Fruit fly (Drosophila melanogaster) whole organism, embryonic: ENCODE results near the gene CG7362.

Source experiments
- Aef1 ChIP-seq: fragments of 200-800 bp; sonication (Bioruptor generic); IDR thresholded peaks from 3 replicates; pipeline ENCODE4 v1.3.6; 2022; ENCODE audit warnings: missing biosample characterization, missing genetic modification characterization
- Atf-2 ChIP-seq: fragments of 200-800 bp; sonication (Bioruptor generic); optimal IDR thresholded peaks from 2 replicates; lab custom pipeline; 2016; ENCODE audit warnings: missing biosample characterization, missing genetic modification characterization
- Bteb2 ChIP-seq: fragments of 200-800 bp; sonication (Bioruptor generic); optimal IDR thresholded peaks from 2 replicates; lab custom pipeline; 2016; ENCODE audit warnings: missing biosample characterization, missing genetic modification characterization
- CG1024 ChIP-seq: fragments of 200-800 bp; sonication (Bioruptor generic); IDR thresholded peaks from 2 replicates; pipeline ENCODE4 v1.3.6; 2022; ENCODE audit warnings: missing biosample characterization, missing genetic modification characterization
- CG10267 ChIP-seq: fragments of 200-800 bp; sonication (Bioruptor generic); optimal IDR thresholded peaks from 2 replicates; lab custom pipeline; 2018; ENCODE audit warnings: missing biosample characterization, mild to moderate bottlenecking, missing genetic modification characterization, moderate library complexity
- CG10366 ChIP-seq: fragments of 200-800 bp; sonication (Bioruptor generic); IDR thresholded peaks from 2 replicates; pipeline ENCODE4 v1.3.6; 2022; ENCODE audit warnings: missing biosample characterization, missing genetic modification characterization
- CG10543 ChIP-seq: fragments of 200-800 bp; sonication (Bioruptor generic); optimal IDR thresholded peaks from 3 replicates; lab custom pipeline; 2017; ENCODE audit warnings: missing biosample characterization, mild to moderate bottlenecking, missing genetic modification characterization, moderate library complexity
- CG12769 ChIP-seq: fragments of 200-800 bp; sonication (Bioruptor generic); optimal IDR thresholded peaks from 2 replicates; lab custom pipeline; 2019; ENCODE audit warnings: missing biosample characterization, mild to moderate bottlenecking, missing genetic modification characterization, moderate library complexity
- CG13894 ChIP-seq: fragments of 200-800 bp; sonication (Bioruptor generic); optimal IDR thresholded peaks from 3 replicates; lab custom pipeline; 2018; ENCODE audit warnings: missing biosample characterization, mild to moderate bottlenecking, missing genetic modification characterization, moderate library complexity
- CG14050 ChIP-seq: fragments of 200-800 bp; sonication (Bioruptor generic); IDR thresholded peaks from 3 replicates; pipeline ENCODE4 v1.3.6; 2022; ENCODE audit warnings: missing biosample characterization, missing genetic modification characterization
- CG15601 ChIP-seq: fragments of 200-800 bp; sonication (Bioruptor generic); optimal IDR thresholded peaks from 3 replicates; lab custom pipeline; 2019; ENCODE audit warnings: missing biosample characterization, mild to moderate bottlenecking, missing genetic modification characterization, moderate library complexity
- CG17361 ChIP-seq: fragments of 200-800 bp; sonication (Bioruptor generic); IDR thresholded peaks from 3 replicates; pipeline ENCODE4 v1.3.6; 2022; ENCODE audit warnings: missing biosample characterization, missing genetic modification characterization
- CG18011 ChIP-seq: fragments of 200-800 bp; sonication (Bioruptor generic); optimal IDR thresholded peaks from 2 replicates; lab custom pipeline; 2017; ENCODE audit warnings: missing biosample characterization, missing genetic modification characterization, mild to moderate bottlenecking, moderate library complexity, missing genotype
- CG2202 ChIP-seq: fragments of 200-800 bp; sonication (Bioruptor generic); optimal IDR thresholded peaks from 2 replicates; lab custom pipeline; 2018; ENCODE audit warnings: missing biosample characterization, mild to moderate bottlenecking, missing genetic modification characterization
- CG2875 ChIP-seq: fragments of 200-800 bp; sonication (Bioruptor generic); optimal IDR thresholded peaks from 2 replicates; lab custom pipeline; 2017; ENCODE audit warnings: missing biosample characterization, mild to moderate bottlenecking, missing genetic modification characterization, missing genetic modification reagents
- CG32532 ChIP-seq: fragments of 200-800 bp; sonication (Bioruptor generic); IDR thresholded peaks from 2 replicates; pipeline ENCODE4 v1.3.6; 2022; ENCODE audit warnings: missing biosample characterization, missing genetic modification characterization
- CG5180 ChIP-seq: fragments of 200-800 bp; sonication (Bioruptor generic); optimal IDR thresholded peaks from 3 replicates; lab custom pipeline; 2017; ENCODE audit warnings: missing biosample characterization, missing genetic modification characterization, mild to moderate bottlenecking, moderate library complexity, missing genetic modification reagents
- CG6813 ChIP-seq: fragments of 200-800 bp; sonication (Bioruptor generic); optimal IDR thresholded peaks from 2 replicates; lab custom pipeline; 2017; ENCODE audit warnings: missing biosample characterization, missing genetic modification characterization, mild to moderate bottlenecking, moderate library complexity, missing genetic modification reagents
- CG7745 ChIP-seq: fragments of 200-800 bp; sonication (Bioruptor generic); optimal IDR thresholded peaks from 2 replicates; lab custom pipeline; 2018; ENCODE audit warnings: missing biosample characterization, mild to moderate bottlenecking, missing genetic modification characterization, moderate library complexity
- CG9609 ChIP-seq: fragments of 200-800 bp; sonication (Bioruptor generic); optimal IDR thresholded peaks from 3 replicates; lab custom pipeline; 2016; ENCODE audit warnings: missing biosample characterization, missing genetic modification characterization
- CTCF ChIP-seq: fragments of 200-800 bp; sonication (Bioruptor generic); optimal IDR thresholded peaks from 2 replicates; lab custom pipeline; 2017; ENCODE audit warnings: missing biosample characterization, mild to moderate bottlenecking, missing genetic modification characterization, moderate library complexity
- Dbx ChIP-seq: fragments of 200-800 bp; sonication (Bioruptor generic); IDR thresholded peaks from 3 replicates; pipeline ENCODE4 v1.3.6; 2022; ENCODE audit warnings: missing biosample characterization, missing genetic modification characterization
- E2f1 ChIP-seq: fragments of 200-800 bp; sonication (Bioruptor generic); IDR thresholded peaks from 2 replicates; pipeline ENCODE4 v1.3.6; 2022; ENCODE audit warnings: missing biosample characterization, missing genetic modification characterization
- E2f2 ChIP-seq: fragments of 200-800 bp; sonication (Bioruptor generic); IDR thresholded peaks from 2 replicates; pipeline ENCODE4 v1.3.6; 2022; ENCODE audit warnings: missing biosample characterization, missing genetic modification characterization
- Elba2 ChIP-seq: fragments of 200-800 bp; sonication (Bioruptor generic); optimal IDR thresholded peaks from 3 replicates; lab custom pipeline; 2016; ENCODE audit warnings: missing biosample characterization, missing genetic modification characterization
- Ets97D ChIP-seq: fragments of 200-800 bp; sonication (Bioruptor generic); optimal IDR thresholded peaks from 3 replicates; lab custom pipeline; 2016; ENCODE audit warnings: missing biosample characterization, missing genetic modification characterization
- Hr39 ChIP-seq: fragments of >200 bp; optimal IDR thresholded peaks from 2 replicates; lab custom pipeline; 2017
- Hr78 ChIP-seq, 2 experiments: fragments of 200-800 bp in 1 of 2; fragments of >200 bp in 1 of 2; sonication (Bioruptor generic) in 1 of 2; optimal IDR thresholded peaks; 2 replicates each; lab custom pipeline; 2017 to 2019; ENCODE audit warnings: missing biosample characterization in 2 of 2, missing genetic modification characterization in 2 of 2, mild to moderate bottlenecking in 1 of 2, moderate library complexity in 1 of 2
- Kr ChIP-seq: fragments of 200-800 bp; sonication (Bioruptor generic); optimal IDR thresholded peaks from 2 replicates; lab custom pipeline; 2017; ENCODE audit warnings: missing biosample characterization, mild to moderate bottlenecking, missing genetic modification characterization
- MESR4 ChIP-seq: fragments of 200-800 bp; sonication (Bioruptor generic); optimal IDR thresholded peaks from 2 replicates; lab custom pipeline; 2018; ENCODE audit warnings: missing biosample characterization, mild to moderate bottlenecking, missing genetic modification characterization, moderate library complexity
- Neu2 ChIP-seq: fragments of 200-800 bp; sonication (Bioruptor generic); optimal IDR thresholded peaks from 3 replicates; lab custom pipeline; 2016; ENCODE audit warnings: missing biosample characterization, missing genetic modification characterization, borderline replicate concordance
- amos ChIP-seq: fragments of 200-800 bp; sonication (Bioruptor generic); IDR thresholded peaks from 2 replicates; pipeline ENCODE4 v1.3.6; 2022; ENCODE audit warnings: missing biosample characterization, missing genetic modification characterization; ENCODE audit not compliant: partially characterized antibody
- ase ChIP-seq: fragments of 200-800 bp; sonication (Bioruptor generic); IDR thresholded peaks from 3 replicates; pipeline ENCODE4 v1.3.6; 2022; ENCODE audit warnings: missing biosample characterization, missing genetic modification characterization
- ash1 ChIP-seq: fragments of 200-800 bp; sonication (Bioruptor generic); optimal IDR thresholded peaks from 2 replicates; lab custom pipeline; 2018; ENCODE audit warnings: missing biosample characterization, mild to moderate bottlenecking, missing genetic modification characterization
- bcd ChIP-seq: fragments of 200-800 bp; sonication (Bioruptor generic); optimal IDR thresholded peaks from 2 replicates; lab custom pipeline; 2017; ENCODE audit warnings: missing biosample characterization, mild to moderate bottlenecking, missing genetic modification characterization
- chm ChIP-seq: fragments of 200-800 bp; sonication (Bioruptor generic); IDR thresholded peaks from 2 replicates; pipeline ENCODE4 v1.3.6; 2022; ENCODE audit warnings: missing biosample characterization, missing genetic modification characterization
- chn ChIP-seq: fragments of 200-800 bp; sonication (Bioruptor generic); optimal IDR thresholded peaks from 2 replicates; lab custom pipeline; 2016; ENCODE audit warnings: missing biosample characterization, missing genetic modification characterization
- dpn ChIP-seq, 2 experiments: fragments of 200-800 bp; sonication (Bioruptor generic); optimal IDR thresholded peaks; 3 replicates each; lab custom pipeline; 2016; ENCODE audit warnings: missing biosample characterization in 2 of 2, missing genetic modification characterization in 2 of 2
- gro ChIP-seq: fragments of 200-800 bp; sonication (Bioruptor generic); optimal IDR thresholded peaks from 2 replicates; lab custom pipeline; 2016; ENCODE audit warnings: missing biosample characterization, missing genetic modification characterization
- gt ChIP-seq: fragments of 200-800 bp; sonication (Bioruptor generic); IDR thresholded peaks from 2 replicates; pipeline ENCODE4 v1.3.6; 2022; ENCODE audit warnings: missing biosample characterization, missing genetic modification characterization
- kay ChIP-seq: fragments of 200-800 bp; sonication (Bioruptor generic); optimal IDR thresholded peaks from 2 replicates; lab custom pipeline; 2016; ENCODE audit warnings: missing biosample characterization, missing genetic modification characterization
- lilli ChIP-seq: fragments of 200-800 bp; sonication (Bioruptor generic); optimal IDR thresholded peaks from 3 replicates; lab custom pipeline; 2016; ENCODE audit warnings: missing biosample characterization, missing genetic modification characterization
- odd ChIP-seq: fragments of 200-800 bp; sonication (Bioruptor generic); optimal IDR thresholded peaks from 2 replicates; lab custom pipeline; 2017; ENCODE audit warnings: missing biosample characterization, mild to moderate bottlenecking, missing genetic modification characterization
- prd ChIP-seq, 3 experiments: fragments of >200 bp in 2 of 3; fragments of 200-800 bp in 1 of 3; sonication (Bioruptor generic) in 1 of 3; optimal IDR thresholded peaks in 2 of 3; IDR thresholded peaks in 1 of 3; 2 replicates in 2 of 3; 3 replicates in 1 of 3; pipeline versions ENCODE4 v1.3.6 to Lab custom; 2017 to 2022; ENCODE audit warnings: missing biosample characterization in 1 of 3, missing genetic modification characterization in 1 of 3
- sd ChIP-seq: fragments of 200-800 bp; sonication (Bioruptor generic); optimal IDR thresholded peaks from 3 replicates; lab custom pipeline; 2018; ENCODE audit warnings: missing biosample characterization, mild to moderate bottlenecking, missing genetic modification characterization, moderate library complexity
- sqz ChIP-seq: fragments of 200-800 bp; sonication (Bioruptor generic); optimal IDR thresholded peaks from 3 replicates; lab custom pipeline; 2018; ENCODE audit warnings: missing biosample characterization, mild to moderate bottlenecking, missing genetic modification characterization
- twi ChIP-seq: fragments of 200-800 bp; optimal IDR thresholded peaks from 2 replicates; lab custom pipeline; 2019; ENCODE audit warnings: missing biosample characterization, mild to moderate bottlenecking, missing genetic modification characterization, moderate library complexity
- unpg ChIP-seq: fragments of 200-800 bp; sonication (Bioruptor generic); optimal IDR thresholded peaks from 3 replicates; lab custom pipeline; 2018; ENCODE audit warnings: missing biosample characterization, mild to moderate bottlenecking, missing genetic modification characterization, moderate library complexity

Gene CG7362

DNA sequence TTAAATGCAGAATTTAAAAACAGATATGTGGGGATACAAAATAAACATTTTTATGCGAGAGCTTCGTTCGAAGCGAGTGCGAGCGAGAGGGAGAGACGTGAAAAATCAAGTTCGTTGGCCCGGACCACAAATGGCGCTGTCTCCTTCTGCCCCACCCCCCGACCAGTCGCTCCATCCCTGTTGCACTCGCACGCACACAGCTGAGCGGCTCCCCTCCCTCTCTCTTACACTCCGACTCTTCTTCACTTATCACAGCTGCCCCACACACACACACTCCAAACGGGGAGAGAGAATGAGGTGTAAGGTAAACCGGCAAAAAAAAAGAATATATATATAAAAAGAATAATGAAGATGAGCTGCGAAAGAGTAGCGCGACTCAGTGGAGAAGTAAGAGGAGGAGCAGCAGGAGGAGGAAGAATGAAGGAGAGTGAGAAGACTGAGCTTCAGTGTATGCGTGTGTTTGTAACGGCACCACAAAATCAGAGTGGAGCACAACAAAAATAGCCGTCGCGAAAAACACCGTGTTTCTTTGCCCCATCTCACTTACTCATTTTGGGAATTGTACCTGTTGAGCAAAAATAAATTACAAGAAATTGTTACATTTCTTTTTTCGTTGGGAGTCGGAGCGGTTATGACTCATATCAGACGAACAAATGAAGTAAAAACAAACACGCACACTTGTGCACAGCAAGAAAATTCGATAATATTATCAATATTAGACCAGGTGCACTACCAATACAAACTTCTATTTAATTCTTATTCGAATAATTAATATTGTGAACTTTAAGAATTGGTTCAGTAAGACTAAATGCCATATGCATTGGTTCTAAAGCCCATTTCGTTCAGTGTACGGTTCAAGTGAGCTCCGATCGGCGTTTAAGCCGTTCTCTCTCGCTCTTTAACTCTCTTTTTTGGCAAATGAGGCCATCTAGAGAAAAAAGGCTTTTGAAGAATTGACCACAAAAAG lies 16.1 kb downstream of the CG7362 start (continued):
- TF ChIP-seq CG12769 (tag; lab: Kevin White, UChicago) (peak; percentile 94), Aef1 (GFP tag; lab: Robert Waterston, UW) (peak; percentile 94), prd (optimal IDR thresholded peaks at IDR 0.05; lab: Kevin White, UChicago) (no peak), prd (GFP tag; IDR thresholded peaks at IDR 0.05; lab: Robert Waterston, UW) (peak; percentile 97), CG15601 (tag; lab: Kevin White, UChicago) (peak; percentile 88), chn (GFP tag; lab: Kevin White, UChicago) (peak; percentile 92), lilli (peak; percentile 95), unpg (GFP tag; lab: Kevin White, UChicago) (peak; percentile 96), CG17361 (GFP tag; lab: Robert Waterston, UW) (peak; percentile 93), amos (GFP tag; lab: Robert Waterston, UW) (no peak), CG10267 (tag; lab: Kevin White, UChicago) (peak; percentile 83), odd (GFP tag; lab: Kevin White, UChicago) (peak; percentile 86), CG6813 (GFP tag; lab: Kevin White, UChicago) (peak; percentile 90), CG32532 (GFP tag; lab: Robert Waterston, UW) (peak; percentile 96), bcd (GFP tag; lab: Kevin White, UChicago) (peak; percentile 93), CG10543 (GFP tag; lab: Kevin White, UChicago) (no peak), gt (peak; percentile 69), CG2875 (GFP tag; lab: Kevin White, UChicago) (peak; percentile 93), Bteb2 (GFP tag; lab: Kevin White, UChicago) (peak; percentile 91), kay (peak; percentile 94), CG9609 (GFP tag; lab: Kevin White, UChicago) (peak; percentile 88), Dbx (peak; percentile 94), ase (GFP tag; lab: Robert Waterston, UW) (peak; percentile 92), CG7745 (tag; lab: Kevin White, UChicago) (peak; percentile 78), CG1024 (GFP tag; lab: Robert Waterston, UW) (peak; percentile 89), gro (GFP tag; lab: Kevin White, UChicago) (peak; percentile 93), chm (GFP tag; lab: Robert Waterston, UW) (peak; percentile 95), CG5180 (GFP tag; lab: Kevin White, UChicago) (peak; percentile 61), Kr (GFP tag; lab: Kevin White, UChicago) (no peak), CG14050 (GFP tag; lab: Robert Waterston, UW) (peak; percentile 90), Elba2 (GFP tag; lab: Kevin White, UChicago) (peak; percentile 58), Ets97D (GFP tag; lab: Kevin White, UChicago) (peak; percentile 78), Atf-2 (GFP tag; lab: Kevin White, UChicago) (peak; percentile 92), E2f2 (GFP tag; lab: Robert Waterston, UW) (peak; percentile 77), CG10366 (GFP tag; lab: Robert Waterston, UW) (peak; percentile 95), E2f1 (GFP tag; lab: Robert Waterston, UW) (peak; percentile 95), twi (tag; lab: Kevin White, UChicago) (peak; percentile 81), MESR4 (GFP tag; lab: Kevin White, UChicago) (peak; percentile 50), CG2202 (peak; percentile 91), CTCF (peak; percentile 58), Neu2 (GFP tag; lab: Kevin White, UChicago) (peak; percentile 53), Hr39 (no peak), sd (tag; lab: Kevin White, UChicago) (peak; percentile 89), sqz (peak; percentile 66), dpn (GFP tag; optimal IDR thresholded peaks at IDR 0.05; lab: Kevin White, UChicago) (peak; percentile 94 to 95), ash1 (GFP tag; lab: Kevin White, UChicago) (peak; percentile 41), Hr78 (GFP tag; optimal IDR thresholded peaks at IDR 0.05; lab: Kevin White, UChicago) (peak in 1 of 2 experiments; percentile 64), CG18011 (GFP tag; lab: Kevin White, UChicago) (peak; percentile 68), CG13894 (tag; lab: Kevin White, UChicago) (peak; percentile 20)
